Worm (Caenorhabditis elegans) whole organism, late embryonic: Measurements from ENCODE around the gene wrt-9.

ENCODE experiments used
- ceh-24 ChIP-seq: sonication (generic microtip); optimal IDR thresholded peaks from 2 replicates; lab custom pipeline; 2016; ENCODE audit warnings: mild to moderate bottlenecking, missing genetic modification characterization, missing compliant biosample characterization
- dmd-4 ChIP-seq: sonication (generic microtip); optimal IDR thresholded peaks from 2 replicates; lab custom pipeline; 2016; ENCODE audit warnings: borderline replicate concordance, missing genetic modification characterization, missing compliant biosample characterization
- nhr-11 ChIP-seq: fragments of 150-350 bp; optimal IDR thresholded peaks from 2 replicates; lab custom pipeline; 2014; ENCODE audit warnings: missing biosample characterization, missing genetic modification characterization
- pha-4 ChIP-seq: fragments of 150-350 bp; optimal IDR thresholded peaks from 2 replicates; lab custom pipeline; 2018; ENCODE audit warnings: missing biosample characterization, missing genetic modification reagents, missing genetic modification characterization
- pqm-1 ChIP-seq: sonication (generic microtip); optimal IDR thresholded peaks from 2 replicates; lab custom pipeline; 2016; ENCODE audit warnings: missing genetic modification characterization, missing compliant biosample characterization
- rnt-1 ChIP-seq: sonication (generic microtip); optimal IDR thresholded peaks from 2 replicates; lab custom pipeline; 2016; ENCODE audit warnings: missing genetic modification characterization, missing compliant biosample characterization
- ttx-3 ChIP-seq: sonication (generic microtip); optimal IDR thresholded peaks from 2 replicates; lab custom pipeline; 2016; ENCODE audit warnings: missing genetic modification reagents, missing genetic modification characterization, missing compliant biosample characterization

ce11 chrX:1549095-1549494 lies 27.3 kb upstream of the wrt-9 start:
- TF ChIP-seq pha-4 (tag; lab: Kevin White, UChicago) = no peak
- TF ChIP-seq ceh-24 (tag; lab: Kevin White, UChicago) = no peak
- no peak for TF ChIP-seq dmd-4
- no peak for TF ChIP-seq nhr-11
- TF ChIP-seq pqm-1 (tag; lab: Kevin White, UChicago) = no peak
- TF ChIP-seq ttx-3 (tag; lab: Kevin White, UChicago) = no peak
- TF ChIP-seq rnt-1 = no peak
